Fruit fly (Drosophila melanogaster): ENCODE data around the gene CG4793.

The CG4793 gene

dm6 chr2L:15910937-15911590, 12.1 kb upstream of the CG4793 start (continued):
- TF ChIP-seq HmgZ (tag; optimal IDR thresholded peaks at IDR 0.05) (peak; percentile 96), D19B (GFP tag; optimal IDR thresholded peaks at IDR 0.05) (peak; percentile 81), CG11695 (GFP tag; IDR thresholded peaks at IDR 0.05) (peak; percentile 98), bbx (GFP tag; IDR thresholded peaks at IDR 0.05; ENCODE audit: partially characterized antibody) (no peak), Ssrp (tag; optimal IDR thresholded peaks at IDR 0.05) (peak; percentile 98), CG31365 (tag; optimal IDR thresholded peaks at IDR 0.05) (peak; percentile 80), al (GFP tag; IDR thresholded peaks at IDR 0.05) (peak; percentile 93), CG13296 (GFP tag; optimal IDR thresholded peaks at IDR 0.05) (peak; percentile 95), fu2 (GFP tag; optimal IDR thresholded peaks at IDR 0.05) (peak; percentile 90), GATAe (GFP tag; conservative IDR thresholded peaks at IDR 0.05) (peak; percentile 91), Atf3 (GFP tag; optimal IDR thresholded peaks at IDR 0.05) (peak; percentile 91), bcd (GFP tag; optimal IDR thresholded peaks at IDR 0.05) (peak; percentile 94), Xrp1 (GFP tag; IDR thresholded peaks at IDR 0.05) (peak; percentile 98), zf30C (GFP tag; optimal IDR thresholded peaks at IDR 0.05) (no peak), CG33213 (GFP tag; optimal IDR thresholded peaks at IDR 0.05) (peak; percentile 94), aop (GFP tag; IDR thresholded peaks at IDR 0.05) (peak; percentile 9), CG12391 (tag; optimal IDR thresholded peaks at IDR 0.05) (peak; percentile 97), Ravus (GFP tag; IDR thresholded peaks at IDR 0.05) (peak; percentile 81), ken (GFP tag; IDR thresholded peaks at IDR 0.05) (peak; percentile 93), CG8765 (GFP tag; IDR thresholded peaks at IDR 0.05) (peak; percentile 71; the same call in 1 of the 2 replicates), CG15011 (GFP tag; optimal IDR thresholded peaks at IDR 0.05) (peak; percentile 89), HmgD (GFP tag; optimal IDR thresholded peaks at IDR 0.05) (peak; percentile 76), esg (GFP tag; conservative IDR thresholded peaks at IDR 0.05) (peak; percentile 96), H15 (GFP tag; IDR thresholded peaks at IDR 0.05) (peak; percentile 95), Hr3 (GFP tag; optimal IDR thresholded peaks at IDR 0.05) (peak; percentile 87), CG17829 (tag; optimal IDR thresholded peaks at IDR 0.05) (peak; percentile 96), CG5953 (GFP tag; IDR thresholded peaks at IDR 0.05) (peak; percentile 91), CG11560 (tag; IDR thresholded peaks at IDR 0.05) (peak; percentile 88), CG9932 (GFP tag; IDR thresholded peaks at IDR 0.05) (peak; percentile 85), en (GFP tag; optimal IDR thresholded peaks at IDR 0.05) (peak; percentile 94), luna (GFP tag; optimal IDR thresholded peaks at IDR 0.05) (peak; percentile 87), da (GFP tag; optimal IDR thresholded peaks at IDR 0.05) (peak; percentile 96), sr (GFP tag; IDR thresholded peaks at IDR 0.05) (peak; percentile 66; the same call in 1 of the 3 replicates), NfI (GFP tag; optimal IDR thresholded peaks at IDR 0.05) (peak; percentile 94), CG12659 (GFP tag; optimal IDR thresholded peaks at IDR 0.05) (peak; percentile 97), CG6254 (GFP tag; optimal IDR thresholded peaks at IDR 0.05) (peak; percentile 87), Hr39 (optimal IDR thresholded peaks at IDR 0.05) (no peak), pzg (GFP tag; optimal IDR thresholded peaks at IDR 0.05) (peak; percentile 16), CG13424 (tag; optimal IDR thresholded peaks at IDR 0.05) (peak; percentile 97), Tbp (GFP tag; optimal IDR thresholded peaks at IDR 0.05) (no peak), CG18599 (GFP tag; optimal IDR thresholded peaks at IDR 0.05) (peak; percentile 94), Dp (GFP tag; optimal IDR thresholded peaks at IDR 0.05) (peak; percentile 4), fd3F (GFP tag; optimal IDR thresholded peaks at IDR 0.05) (peak; percentile 95), CG8281 (tag; optimal IDR thresholded peaks at IDR 0.05) (peak; percentile 85), psq (GFP tag; optimal IDR thresholded peaks at IDR 0.05) (peak; percentile 87), CG15269 (tag; optimal IDR thresholded peaks at IDR 0.05) (peak; percentile 97), fd96Cb (tag; optimal IDR thresholded peaks at IDR 0.05) (peak; percentile 95), CG11504 (tag; optimal IDR thresholded peaks at IDR 0.05) (peak; percentile 95), CG34224 (GFP tag; IDR thresholded peaks at IDR 0.05; ENCODE audit: partially characterized antibody) (no peak), CG11247 (GFP tag; IDR thresholded peaks at IDR 0.05) (peak; percentile 84)

Measured in whole organism, embryonic.